Worm (Caenorhabditis elegans) whole organism, L3 larva: Measurements from ENCODE around the gene cah-4.

Source experiments
- ceh-82 ChIP-seq: fragments of 150-350 bp; optimal IDR thresholded peaks from 2 replicates; lab custom pipeline; 2014; ENCODE audit warnings: missing biosample characterization, missing genetic modification characterization
- ceh-9 ChIP-seq: sonication (generic microtip); optimal IDR thresholded peaks from 2 replicates; lab custom pipeline; 2018; ENCODE audit warnings: missing biosample characterization, missing genetic modification characterization
- jun-1 ChIP-seq: fragments of 150-350 bp; optimal IDR thresholded peaks from 2 replicates; lab custom pipeline; 2014; ENCODE audit warnings: missing biosample characterization, missing genetic modification reagents, missing genetic modification characterization
- lsy-12 ChIP-seq: sonication (generic microtip); optimal IDR thresholded peaks from 2 replicates; lab custom pipeline; 2016; ENCODE audit warnings: mild to moderate bottlenecking, missing genetic modification characterization, missing compliant biosample characterization
- nhr-28 ChIP-seq: fragments of 150-350 bp; optimal IDR thresholded peaks from 2 replicates; lab custom pipeline; 2014; ENCODE audit warnings: missing biosample characterization, missing genetic modification characterization
- unc-62 ChIP-seq: fragments of 150-350 bp; sonication (generic microtip); optimal IDR thresholded peaks from 4 replicates; lab custom pipeline; 2014; ENCODE audit warnings: missing biosample characterization, missing genetic modification reagents, missing genetic modification characterization
- ztf-11 ChIP-seq: fragments of 150-350 bp; optimal IDR thresholded peaks from 2 replicates; lab custom pipeline; 2014; ENCODE audit warnings: missing biosample characterization, missing genetic modification characterization

DNA sequence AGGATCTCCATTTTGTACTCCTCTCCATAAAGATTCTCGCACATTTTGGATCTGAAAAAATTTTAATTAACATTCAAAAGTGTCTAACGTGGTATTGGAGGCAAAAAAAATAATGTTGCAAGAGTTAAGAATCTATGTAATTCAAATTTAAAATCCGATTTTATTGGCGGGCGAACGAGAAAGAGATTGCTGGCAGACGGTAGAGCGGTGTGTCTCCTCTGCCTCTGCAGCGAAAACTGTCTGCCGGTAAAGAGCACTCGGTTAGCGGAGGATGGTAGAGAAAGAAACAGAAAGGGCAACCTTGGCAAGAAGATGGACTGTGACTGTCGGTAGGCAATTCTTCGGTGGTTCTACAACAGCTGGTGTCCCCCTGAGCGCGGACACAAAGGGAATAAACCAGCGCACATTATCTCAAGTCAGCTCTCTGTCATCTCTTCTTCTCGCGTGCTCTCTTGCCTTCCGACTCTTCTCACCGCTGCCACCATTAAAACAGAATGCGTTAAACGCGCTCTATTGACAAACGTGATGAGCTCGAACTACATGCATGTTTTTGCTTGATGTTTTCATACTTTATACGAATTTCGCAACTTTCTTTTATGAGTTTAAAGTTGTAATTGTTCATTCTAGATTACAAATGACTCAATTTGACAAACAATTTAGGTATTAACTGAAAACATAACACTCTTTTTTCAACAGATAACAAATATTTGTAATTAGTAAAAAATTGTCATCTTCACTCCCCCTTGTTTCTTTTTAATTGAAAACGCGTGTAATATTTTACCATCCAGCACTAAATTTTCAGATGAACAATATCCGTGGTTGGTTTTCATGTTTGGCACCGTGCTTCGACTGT, 23.3 kb upstream of the cah-4 start, which contains the start of the genes cdk-4 and F18H3.1:
- no peak for TF ChIP-seq unc-62
- no peak for TF ChIP-seq jun-1 (tag; lab: Kevin White, UChicago)
- no peak for TF ChIP-seq ceh-9
- no peak for TF ChIP-seq ztf-11
- TF ChIP-seq lsy-12, result no peak
- no peak for TF ChIP-seq ceh-82 (tag; lab: Kevin White, UChicago)
- TF ChIP-seq nhr-28 (tag; lab: Kevin White, UChicago), result no peak
